Worm (Caenorhabditis elegans): ENCODE data around the gene col-12.

Gene col-12

DNA sequence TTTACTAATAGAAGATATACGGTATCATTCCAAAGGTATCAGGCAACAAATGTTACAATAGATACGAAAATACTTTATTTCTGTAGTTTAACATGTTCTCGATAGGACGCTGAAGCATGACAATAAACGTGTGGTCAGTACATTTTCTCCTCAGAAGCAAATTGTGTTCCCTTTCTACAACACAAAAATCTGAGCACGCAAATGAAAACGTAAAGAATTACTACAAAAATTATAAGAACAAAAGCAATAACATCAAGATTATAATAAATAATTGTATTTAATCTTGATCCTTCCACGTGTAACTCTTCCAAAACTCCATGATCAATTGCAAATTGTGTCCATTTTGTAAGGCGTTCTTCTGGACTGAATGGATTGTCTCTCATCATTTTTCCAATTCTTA lies 45.2 kb downstream of the col-12 start:
- no peak for TF ChIP-seq hlh-11 (tag; optimal IDR thresholded peaks at IDR 0.05)
- TF ChIP-seq ces-1 (GFP tag; optimal IDR thresholded peaks at IDR 0.05) = no peak
- peak in 1 of 2 experiments; percentile 68 for TF ChIP-seq unc-62 (GFP tag; optimal IDR thresholded peaks at IDR 0.05 in 1 of 2)
- TF ChIP-seq unc-62 (tag; optimal IDR thresholded peaks at IDR 0.05) = no peak
- no peak for TF ChIP-seq mes-2 (tag; optimal IDR thresholded peaks at IDR 0.05; ENCODE audit: poor library complexity, severe bottlenecking)
- no peak for TF ChIP-seq lin-39 (tag; optimal IDR thresholded peaks at IDR 0.05)
- TF ChIP-seq aha-1 (tag) = peak; percentile 95

DNA sequence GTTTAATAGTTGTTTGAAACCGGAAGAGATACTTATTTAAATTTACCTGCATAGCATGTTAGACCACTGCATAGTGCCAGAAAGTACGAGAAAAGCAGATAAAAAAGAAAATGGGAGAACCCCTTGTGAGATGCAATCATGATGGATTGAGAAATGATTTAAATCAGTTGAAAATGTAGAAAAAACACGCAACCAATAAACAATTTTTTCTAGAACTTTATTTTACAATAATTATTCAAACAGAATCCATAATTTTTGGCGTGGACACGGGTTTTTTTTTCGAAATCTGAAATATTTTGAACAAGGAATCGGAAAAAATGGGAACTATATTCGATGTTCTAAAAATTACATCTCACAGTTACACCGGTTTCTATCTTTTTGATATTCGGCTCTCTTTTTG lies 45.7 kb downstream of the col-12 start, which contains the start of gene AC3.12:
Gene AC3.12, minus strand, starts transcription at position 101 of the 400 bp plus-strand sequence.
- TF ChIP-seq fkh-10 (GFP tag; optimal IDR thresholded peaks at IDR 0.05) = no peak
- no peak for TF ChIP-seq zag-1 (tag; optimal IDR thresholded peaks at IDR 0.05)
- no peak for TF ChIP-seq mdl-1 (tag; optimal IDR thresholded peaks at IDR 0.05)
- TF ChIP-seq Y105C5A.15 (GFP tag; IDR thresholded peaks at IDR 0.05) = no peak
- no peak for TF ChIP-seq nhr-41 (GFP tag; IDR thresholded peaks at IDR 0.05)
- no peak for TF ChIP-seq dpl-1 (GFP tag; optimal IDR thresholded peaks at IDR 0.05)
- no peak for TF ChIP-seq nhr-77 (tag; optimal IDR thresholded peaks at IDR 0.05)
- no peak for TF ChIP-seq daf-12 (tag; optimal IDR thresholded peaks at IDR 0.05)
- TF ChIP-seq pqm-1 (tag; optimal IDR thresholded peaks at IDR 0.05) = no peak
- TF ChIP-seq cey-2 (tag; optimal IDR thresholded peaks at IDR 0.05; ENCODE audit: borderline replicate concordance, insufficient read depth) = no peak
- no peak for TF ChIP-seq set-16 (GFP tag; IDR thresholded peaks at IDR 0.05)
- TF ChIP-seq ceh-20 (GFP tag; IDR thresholded peaks at IDR 0.05) = no peak
- no peak for TF ChIP-seq mes-2 (tag; optimal IDR thresholded peaks at IDR 0.05; ENCODE audit: poor library complexity, severe bottlenecking)
- no peak for TF ChIP-seq lsy-2 (tag; optimal IDR thresholded peaks at IDR 0.05)
- TF ChIP-seq T20F7.1 (GFP tag; optimal IDR thresholded peaks at IDR 0.05) = no peak
